Fruit fly (Drosophila melanogaster) whole organism, adult: Measurements from ENCODE around the gene CG17344.

Experiments
- CG11617 ChIP-seq: fragments of 200-800 bp; sonication (Bioruptor generic); optimal IDR thresholded peaks from 2 replicates; lab custom pipeline; 2017; ENCODE audit warnings: mild to moderate bottlenecking, missing biosample characterization, missing genetic modification reagents, missing genetic modification characterization
- CG12768 ChIP-seq: fragments of 200-800 bp; sonication (Bioruptor generic); optimal IDR thresholded peaks from 2 replicates; lab custom pipeline; 2017; ENCODE audit warnings: missing biosample characterization, missing genetic modification characterization, mild to moderate bottlenecking, moderate library complexity, missing genetic modification reagents
- CG14711 ChIP-seq: fragments of 200-800 bp; sonication (Bioruptor generic); optimal IDR thresholded peaks from 2 replicates; lab custom pipeline; 2018; ENCODE audit warnings: missing biosample characterization, mild to moderate bottlenecking, missing genetic modification characterization, moderate library complexity
- CG1620 ChIP-seq: fragments of 200-800 bp; sonication (Bioruptor generic); optimal IDR thresholded peaks from 2 replicates; lab custom pipeline; 2016; ENCODE audit warnings: missing biosample characterization, missing genetic modification characterization
- CG33017 ChIP-seq: fragments of 200-800 bp; sonication (Bioruptor generic); optimal IDR thresholded peaks from 2 replicates; lab custom pipeline; 2018; ENCODE audit warnings: missing biosample characterization, mild to moderate bottlenecking, missing genetic modification characterization, moderate library complexity
- CG5204 ChIP-seq: fragments of 200-800 bp; sonication (Bioruptor generic); optimal IDR thresholded peaks from 2 replicates; lab custom pipeline; 2016; ENCODE audit warnings: missing biosample characterization, missing genetic modification characterization
- CG7045 ChIP-seq: fragments of 200-800 bp; sonication (Bioruptor generic); optimal IDR thresholded peaks from 2 replicates; lab custom pipeline; 2017; ENCODE audit warnings: missing biosample characterization, mild to moderate bottlenecking, missing genetic modification characterization
- CG7101 ChIP-seq: fragments of 200-800 bp; sonication (Bioruptor generic); optimal IDR thresholded peaks from 2 replicates; lab custom pipeline; 2018; ENCODE audit warnings: missing biosample characterization, mild to moderate bottlenecking, missing genetic modification characterization, moderate library complexity
- Clk ChIP-seq: fragments of 200-800 bp; sonication (Bioruptor generic); optimal IDR thresholded peaks from 2 replicates; lab custom pipeline; 2017; ENCODE audit warnings: missing biosample characterization, missing genetic modification characterization
- Crg-1 ChIP-seq: fragments of 200-800 bp; sonication (Bioruptor generic); optimal IDR thresholded peaks from 2 replicates; lab custom pipeline; 2016; ENCODE audit warnings: missing biosample characterization, missing genetic modification characterization
- Hr96 ChIP-seq: fragments of 200-800 bp; sonication (Bioruptor generic); optimal IDR thresholded peaks from 2 replicates; lab custom pipeline; 2016; ENCODE audit warnings: missing biosample characterization, missing genetic modification characterization
- Mnt ChIP-seq: fragments of 200-800 bp; sonication (Bioruptor generic); optimal IDR thresholded peaks from 2 replicates; lab custom pipeline; 2016; ENCODE audit warnings: missing biosample characterization, mild to moderate bottlenecking, missing genetic modification characterization
- bab1 ChIP-seq: fragments of 200-800 bp; sonication (Bioruptor generic); optimal IDR thresholded peaks from 3 replicates; lab custom pipeline; 2019; ENCODE audit warnings: missing biosample characterization, mild to moderate bottlenecking, missing genetic modification characterization, moderate library complexity
- cic ChIP-seq: fragments of 200-800 bp; sonication (Bioruptor generic); optimal IDR thresholded peaks from 2 replicates; lab custom pipeline; 2017; ENCODE audit warnings: missing biosample characterization, mild to moderate bottlenecking, missing genetic modification characterization, moderate library complexity
- cnc ChIP-seq, 2 experiments: fragments of >200 bp; optimal IDR thresholded peaks; 2 replicates each; lab custom pipeline; 2017
- kay ChIP-seq: fragments of 200-800 bp; sonication (Bioruptor generic); peaks from one replicate; lab custom pipeline; 2016; ENCODE audit warnings: missing biosample characterization, missing genetic modification characterization, borderline replicate concordance
- ovo ChIP-seq: fragments of 200-800 bp; sonication (Bioruptor generic); optimal IDR thresholded peaks from 2 replicates; lab custom pipeline; 2016; ENCODE audit warnings: missing biosample characterization, missing genetic modification characterization
- pad ChIP-seq: fragments of 200-800 bp; sonication (Bioruptor generic); optimal IDR thresholded peaks from 3 replicates; lab custom pipeline; 2017; ENCODE audit warnings: missing biosample characterization, missing genetic modification characterization, mild to moderate bottlenecking, moderate library complexity, missing genetic modification reagents
- tj ChIP-seq: fragments of 200-800 bp; sonication (Bioruptor generic); optimal IDR thresholded peaks from 3 replicates; lab custom pipeline; 2017; ENCODE audit warnings: missing biosample characterization, mild to moderate bottlenecking, missing genetic modification characterization, moderate library complexity
- toe ChIP-seq: fragments of 200-800 bp; sonication (Bioruptor generic); optimal IDR thresholded peaks from 2 replicates; lab custom pipeline; 2016; ENCODE audit warnings: missing biosample characterization, missing genetic modification characterization

The CG17344 gene

DNA sequence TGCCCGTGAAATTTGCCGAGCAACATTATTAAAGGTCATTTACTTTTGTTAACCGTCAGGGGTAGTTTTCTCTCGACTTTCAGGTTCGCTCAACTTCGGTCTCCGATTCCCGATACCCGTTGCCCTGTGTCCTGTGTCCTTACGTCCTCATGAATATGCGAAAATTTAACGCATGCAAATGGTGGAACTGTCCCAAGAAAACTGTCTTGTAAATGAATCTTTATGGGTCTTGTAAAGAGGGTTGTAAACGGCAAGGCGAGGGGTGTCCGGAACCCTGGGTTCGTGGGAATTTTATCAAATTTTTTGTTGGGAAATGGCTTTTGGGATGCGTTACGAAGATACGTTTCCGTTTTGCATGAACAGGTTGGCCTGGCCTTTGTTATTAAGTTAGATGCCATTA lies 37.9 kb downstream of the CG17344 start:
- TF ChIP-seq bab1 (GFP tag; lab: Kevin White, UChicago), result no peak
- TF ChIP-seq CG7101, result no peak
- TF ChIP-seq CG14711 (tag; lab: Kevin White, UChicago), result no peak
- TF ChIP-seq CG11617 (GFP tag; lab: Kevin White, UChicago), result no peak
- TF ChIP-seq Mnt (GFP tag; lab: Kevin White, UChicago), result no peak
- no peak for TF ChIP-seq Hr96
- no peak for TF ChIP-seq ovo (GFP tag; lab: Kevin White, UChicago)
- TF ChIP-seq pad (GFP tag; lab: Kevin White, UChicago), result no peak
- TF ChIP-seq cnc (optimal IDR thresholded peaks at IDR 0.05; lab: Kevin White, UChicago), result no peak
- TF ChIP-seq tj (GFP tag; lab: Kevin White, UChicago), result no peak
- TF ChIP-seq CG33017 (tag; lab: Kevin White, UChicago), result no peak
- TF ChIP-seq cic (GFP tag; lab: Kevin White, UChicago), result no peak
- TF ChIP-seq CG5204, result no peak
- TF ChIP-seq CG1620 (GFP tag; lab: Kevin White, UChicago), result no peak
- TF ChIP-seq Crg-1 (GFP tag; lab: Kevin White, UChicago), result no peak
- no peak for TF ChIP-seq CG12768 (GFP tag; lab: Kevin White, UChicago)
- no peak for TF ChIP-seq CG7045 (GFP tag; lab: Kevin White, UChicago)
- TF ChIP-seq Clk (GFP tag; lab: Kevin White, UChicago), result no peak

DNA sequence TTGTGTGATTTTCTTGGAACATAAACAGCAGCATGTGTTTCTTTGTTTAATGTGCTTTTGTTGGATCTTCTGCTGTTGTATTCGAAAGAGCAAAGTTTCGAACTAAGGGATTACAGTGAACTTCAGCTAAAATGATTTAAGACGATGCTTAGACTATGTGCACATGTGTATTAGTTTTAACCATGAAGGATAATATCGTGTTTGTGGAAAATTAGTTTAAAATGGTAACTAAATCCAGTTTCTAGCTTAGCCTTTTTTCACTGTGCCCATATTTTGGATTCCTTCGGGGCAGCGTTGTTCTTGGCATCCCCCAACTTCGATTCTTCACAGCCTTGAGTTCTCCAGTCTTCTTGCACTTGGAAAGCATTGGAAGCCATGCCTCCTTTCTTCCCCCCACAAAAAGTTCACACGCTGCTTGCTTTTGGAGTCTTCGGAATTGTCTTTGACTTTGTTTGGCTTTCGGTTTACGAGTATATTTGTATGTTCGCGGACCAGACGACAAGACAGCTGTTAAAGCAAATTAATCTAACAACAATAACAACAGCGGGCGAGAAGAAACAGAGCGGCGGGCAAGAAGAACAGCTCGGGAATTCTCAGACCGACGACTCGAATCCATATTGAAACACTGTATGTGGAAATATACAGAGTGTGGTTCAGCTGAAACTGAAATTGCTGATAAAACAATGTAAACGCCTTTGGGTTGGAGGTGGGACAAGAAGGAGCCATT lies 38.6 kb downstream of the CG17344 start:
- TF ChIP-seq tj (GFP tag; lab: Kevin White, UChicago) (peak; percentile 76), Clk (GFP tag; lab: Kevin White, UChicago) (no peak)

DNA sequence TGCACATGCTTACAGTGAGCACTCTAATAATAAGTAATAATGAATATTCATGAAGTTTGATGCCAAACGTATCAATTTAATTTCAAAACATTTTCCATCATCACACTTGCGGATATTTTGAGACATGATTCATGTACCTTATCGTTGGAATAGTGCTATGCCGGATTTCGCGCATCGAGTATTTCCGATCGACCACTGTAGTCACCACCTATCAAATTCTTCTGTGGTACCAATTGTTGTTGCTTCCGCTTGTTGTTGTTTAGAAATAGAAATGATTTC lies 39.1 kb downstream of the CG17344 start:
- TF ChIP-seq Hr96 (peak; percentile 33), CG14711 (tag; lab: Kevin White, UChicago) (peak; percentile 34), CG5204 (no peak), tj (GFP tag; lab: Kevin White, UChicago) (no peak), Clk (GFP tag; lab: Kevin White, UChicago) (no peak), pad (GFP tag; lab: Kevin White, UChicago) (peak; percentile 17), CG7045 (GFP tag; lab: Kevin White, UChicago) (no peak), cnc (optimal IDR thresholded peaks at IDR 0.05; lab: Kevin White, UChicago) (no peak), CG33017 (tag; lab: Kevin White, UChicago) (no peak), CG1620 (GFP tag; lab: Kevin White, UChicago) (no peak), kay (no peak), cic (GFP tag; lab: Kevin White, UChicago) (no peak), CG11617 (GFP tag; lab: Kevin White, UChicago) (no peak), Mnt (GFP tag; lab: Kevin White, UChicago) (no peak), toe (no peak), CG7101 (peak; percentile 16), ovo (GFP tag; lab: Kevin White, UChicago) (no peak), Crg-1 (GFP tag; lab: Kevin White, UChicago) (no peak), bab1 (GFP tag; lab: Kevin White, UChicago) (peak; percentile 54), CG12768 (GFP tag; lab: Kevin White, UChicago) (no peak)

DNA sequence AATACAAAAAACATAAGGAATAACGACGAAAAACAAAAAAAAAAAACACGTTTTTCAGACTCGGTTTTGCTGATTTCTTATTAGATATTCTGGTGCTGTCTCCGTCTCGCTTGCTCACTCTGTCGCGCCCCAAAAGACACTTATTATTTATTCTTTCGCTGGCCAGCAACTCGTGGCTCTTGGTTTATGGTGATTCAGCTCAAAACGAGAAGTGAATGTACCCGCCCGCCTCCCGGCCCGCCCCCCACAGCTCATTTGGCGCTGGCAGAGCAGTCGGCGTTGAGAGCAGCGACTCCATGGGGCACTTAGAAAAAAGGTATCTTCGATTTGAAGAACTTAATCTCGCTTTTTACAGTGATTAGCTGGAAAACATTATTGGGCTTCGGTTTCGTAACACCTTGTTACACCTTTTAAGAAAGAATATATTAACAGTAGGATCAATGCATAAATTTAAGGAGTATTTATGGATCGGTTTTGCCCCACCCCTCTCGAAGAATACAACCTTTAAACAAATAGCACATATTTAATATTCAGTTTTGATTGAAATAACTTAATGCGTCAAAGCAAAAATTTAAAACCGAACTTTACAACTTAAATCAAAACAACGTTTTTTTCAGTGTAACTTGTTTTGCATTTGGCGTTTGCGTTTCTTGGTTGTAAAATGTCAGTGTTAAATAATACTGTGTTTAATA lies 39.7 kb downstream of the CG17344 start:
- TF ChIP-seq Hr96 (peak; percentile 64), CG14711 (tag; lab: Kevin White, UChicago) (peak; percentile 45), CG5204 (no peak), CG7045 (GFP tag; lab: Kevin White, UChicago) (peak; percentile 36), CG33017 (tag; lab: Kevin White, UChicago) (no peak), CG12768 (GFP tag; lab: Kevin White, UChicago) (no peak), CG11617 (GFP tag; lab: Kevin White, UChicago) (peak; percentile 59), CG7101 (peak; percentile 56), Crg-1 (GFP tag; lab: Kevin White, UChicago) (no peak), tj (GFP tag; lab: Kevin White, UChicago) (peak; percentile 95), pad (GFP tag; lab: Kevin White, UChicago) (peak; percentile 41), Mnt (GFP tag; lab: Kevin White, UChicago) (no peak), cnc (optimal IDR thresholded peaks at IDR 0.05; lab: Kevin White, UChicago) (no peak), bab1 (GFP tag; lab: Kevin White, UChicago) (peak; percentile 84), toe (no peak), cic (GFP tag; lab: Kevin White, UChicago) (no peak), ovo (GFP tag; lab: Kevin White, UChicago) (no peak), Clk (GFP tag; lab: Kevin White, UChicago) (no peak), kay (peak; percentile 65), CG1620 (GFP tag; lab: Kevin White, UChicago) (no peak)

DNA sequence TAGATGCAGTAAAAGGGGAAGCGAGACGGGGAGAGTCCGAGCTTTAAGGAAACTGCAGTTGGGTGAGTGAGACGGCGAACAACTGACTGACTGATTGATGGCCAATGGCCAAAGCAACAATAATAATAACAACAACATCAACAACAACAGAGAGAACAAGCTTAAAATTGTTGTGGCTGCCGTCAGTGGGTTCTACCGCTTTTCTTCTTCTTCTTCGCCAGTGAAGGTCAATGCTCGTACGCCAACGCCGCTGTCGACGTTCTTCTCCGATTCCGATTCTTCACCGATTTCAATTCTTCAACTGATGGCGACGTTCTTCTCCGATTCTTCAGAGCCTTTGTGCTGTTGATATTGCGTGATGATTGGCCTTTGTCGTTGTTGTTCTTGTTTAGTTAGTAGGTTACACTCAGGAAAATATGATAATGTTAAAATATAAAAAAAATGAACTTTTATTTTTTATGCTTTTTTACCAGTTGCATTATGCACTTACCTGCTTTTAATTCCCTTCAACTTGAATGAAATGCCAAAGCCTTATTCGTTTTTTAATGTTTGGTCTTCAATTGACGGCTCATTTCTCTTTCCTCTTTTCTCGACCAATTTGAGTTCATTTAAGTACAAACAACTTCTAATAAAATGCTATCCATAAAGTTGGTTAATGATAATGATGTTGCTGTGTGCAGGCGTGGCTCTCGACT lies 40.5 kb downstream of the CG17344 start:
- TF ChIP-seq bab1 (GFP tag; lab: Kevin White, UChicago) (no peak), Hr96 (no peak), toe (no peak), cic (GFP tag; lab: Kevin White, UChicago) (no peak), CG11617 (GFP tag; lab: Kevin White, UChicago) (no peak)
